Worm (Caenorhabditis elegans): ENCODE data around the gene K11D12.7.
A peak's percentile ranks its signal among the peaks of the same experiment; 100 is the strongest.

Gene K11D12.7

ce11 chrV:5053335-5053734 lies 17.1 kb upstream of the K11D12.7 start, which contains the start of gene cwp-4:
Gene cwp-4 (plus strand): TSS chrV:5053635.
- TF ChIP-seq daf-19 (GFP tag; conservative IDR thresholded peaks at IDR 0.05) (no peak), nhr-77 (tag; optimal IDR thresholded peaks at IDR 0.05) (no peak), ces-1 (GFP tag; optimal IDR thresholded peaks at IDR 0.05) (no peak), lin-38 (GFP tag; IDR thresholded peaks at IDR 0.05) (no peak), unc-130 (GFP tag; optimal IDR thresholded peaks at IDR 0.05) (no peak), lin-15B (tag; optimal IDR thresholded peaks at IDR 0.05) (no peak), fos-1 (tag; optimal IDR thresholded peaks at IDR 0.05) (no peak)

- TF ChIP-seq zip-11 (GFP tag; IDR thresholded peaks at IDR 0.05) (no peak), nhr-25 (tag; optimal IDR thresholded peaks at IDR 0.05; ENCODE audit: borderline replicate concordance, insufficient read depth) (no peak), Y5F2A.4 (GFP tag; optimal IDR thresholded peaks at IDR 0.05) (no peak)
Observed at ce11 chrV:5052233-5052632, 16.0 kb upstream of the K11D12.7 start, which contains the start of gene K11D12.12. Gene K11D12.12 (plus strand): TSS chrV:5052261.

ce11 chrV:5050073-5050599 lies 13.9 kb upstream of the K11D12.7 start:
- TF ChIP-seq ZK337.2 (GFP tag; IDR thresholded peaks at IDR 0.05) (0 out of 2 replicates have a peak, but pooled peaks have one; percentile 53), fkh-10 (GFP tag; optimal IDR thresholded peaks at IDR 0.05) (no peak), duxl-1 (tag; optimal IDR thresholded peaks at IDR 0.05; ENCODE audit: poor library complexity) (peak; percentile 3), set-16 (GFP tag; IDR thresholded peaks at IDR 0.05) (peak; percentile 72), T26A8.4 (GFP tag; IDR thresholded peaks at IDR 0.05) (0 out of 2 replicates have a peak, but pooled peaks have one; percentile 42), egl-43 (GFP tag; IDR thresholded peaks at IDR 0.05) (peak; percentile 44; the same call in 1 of the 2 replicates), tra-1 (GFP tag; IDR thresholded peaks at IDR 0.05) (0 out of 2 replicates have a peak, but pooled peaks have one; percentile 49), hlh-11 (tag; optimal IDR thresholded peaks at IDR 0.05) (no peak), spr-3 (GFP tag; optimal IDR thresholded peaks at IDR 0.05) (peak; percentile 50), dmd-8 (GFP tag; IDR thresholded peaks at IDR 0.05) (0 out of 2 replicates have a peak, but pooled peaks have one; percentile 40), fos-1 (tag; optimal IDR thresholded peaks at IDR 0.05) (peak; percentile 19), F49E8.2 (tag; optimal IDR thresholded peaks at IDR 0.05; ENCODE audit: borderline replicate concordance) (no peak)

- TF ChIP-seq tra-1 (GFP tag; IDR thresholded peaks at IDR 0.05) (peak; percentile 91), nhr-42 (GFP tag; IDR thresholded peaks at IDR 0.05) (peak; percentile 93), ztf-11 (tag; optimal IDR thresholded peaks at IDR 0.05) (no peak), F49E8.2 (tag; optimal IDR thresholded peaks at IDR 0.05; ENCODE audit: borderline replicate concordance) (no peak), lin-13 (GFP tag; optimal IDR thresholded peaks at IDR 0.05) (peak; percentile 93), ZK337.2 (GFP tag; IDR thresholded peaks at IDR 0.05) (peak; percentile 69), spr-1 (tag; optimal IDR thresholded peaks at IDR 0.05) (peak; percentile 81), mdt-29 (GFP tag; IDR thresholded peaks at IDR 0.05) (0 out of 2 replicates have a peak, but pooled peaks have one; percentile 59), nhr-41 (GFP tag; IDR thresholded peaks at IDR 0.05) (no peak), fos-1 (tag; optimal IDR thresholded peaks at IDR 0.05) (no peak), mxl-3 (GFP tag; optimal IDR thresholded peaks at IDR 0.05) (peak; percentile 56), hlh-11 (tag; optimal IDR thresholded peaks at IDR 0.05) (peak; percentile 95), duxl-1 (tag; optimal IDR thresholded peaks at IDR 0.05; ENCODE audit: poor library complexity) (peak; percentile 42), ceh-20 (GFP tag; IDR thresholded peaks at IDR 0.05) (peak; percentile 97), lim-7 (GFP tag; IDR thresholded peaks at IDR 0.05) (0 out of 2 replicates have a peak, but pooled peaks have one; percentile 10), ces-1 (GFP tag; optimal IDR thresholded peaks at IDR 0.05) (no peak), mdl-1 (tag; optimal IDR thresholded peaks at IDR 0.05) (peak; percentile 18 to 67), egl-27 (tag; optimal IDR thresholded peaks at IDR 0.05) (no peak), arid-1 (GFP tag; conservative IDR thresholded peaks at IDR 0.05) (peak; percentile 78; the same call in 1 of the 2 replicates), madf-5 (GFP tag; IDR thresholded peaks at IDR 0.05) (0 out of 4 replicates have a peak, but pooled peaks of 1 of the 2 experiments have one; percentile 5), zip-11 (GFP tag; IDR thresholded peaks at IDR 0.05) (no peak), daf-12 (tag; optimal IDR thresholded peaks at IDR 0.05) (no peak), attf-4 (tag; optimal IDR thresholded peaks at IDR 0.05) (no peak), lin-15B (tag; optimal IDR thresholded peaks at IDR 0.05) (peak; percentile 31), R02D3.7 (tag; optimal IDR thresholded peaks at IDR 0.05) (no peak), dmd-9 (GFP tag; IDR thresholded peaks at IDR 0.05) (no peak), skn-1 (tag; optimal IDR thresholded peaks at IDR 0.05) (no peak), lir-3 (tag; optimal IDR thresholded peaks at IDR 0.05) (no peak), madf-9 (GFP tag; conservative IDR thresholded peaks at IDR 0.05) (peak; percentile 83), daf-19 (GFP tag; conservative IDR thresholded peaks at IDR 0.05) (peak; percentile 78), fkh-10 (GFP tag; optimal IDR thresholded peaks at IDR 0.05) (peak; percentile 93)
Observed at ce11 chrV:5049333-5049942, 13.2 kb upstream of the K11D12.7 start, which contains the start of the genes pqn-51 and K11D12.14. Gene pqn-51 (plus strand): TSS chrV:5049607. Gene K11D12.14 (plus strand): TSS chrV:5049636.
